Fruit fly (Drosophila melanogaster) whole organism, wandering third instar larva: ENCODE data around the gene PolZ2.

Experiments used
- Abd-B ChIP-seq: fragments of >200 bp; optimal IDR thresholded peaks from 2 replicates; lab custom pipeline; 2017; ENCODE audit warnings: missing biosample characterization, missing genetic modification characterization
- CG32264 ChIP-seq: fragments of 200-800 bp; sonication (Bioruptor generic); optimal IDR thresholded peaks from 2 replicates; lab custom pipeline; 2016; ENCODE audit warnings: missing biosample characterization, missing genetic modification characterization
- CG9705 ChIP-seq: fragments of 200-800 bp; sonication (Bioruptor generic); optimal IDR thresholded peaks from 2 replicates; lab custom pipeline; 2018; ENCODE audit warnings: missing biosample characterization, mild to moderate bottlenecking, missing genetic modification characterization
- CrebA ChIP-seq: fragments of 200-800 bp; sonication (Bioruptor generic); optimal IDR thresholded peaks from 2 replicates; lab custom pipeline; 2016; ENCODE audit warnings: missing biosample characterization, mild to moderate bottlenecking, missing genetic modification characterization, borderline replicate concordance
- Dif ChIP-seq: fragments of 200-275, 200-300 bp; sonication (Bioruptor generic); optimal IDR thresholded peaks from 2 replicates; lab custom pipeline; 2018; ENCODE audit warnings: missing biosample characterization, missing genetic modification characterization; ENCODE audit not compliant: partially characterized antibody
- GATAd ChIP-seq: sonication (Bioruptor generic); optimal IDR thresholded peaks from 2 replicates; lab custom pipeline; 2016; ENCODE audit warnings: missing biosample characterization, missing genetic modification characterization
- HLH106 ChIP-seq: fragments of 200-800 bp; optimal IDR thresholded peaks from 3 replicates; lab custom pipeline; 2019; ENCODE audit warnings: missing biosample characterization, mild to moderate bottlenecking, missing genetic modification characterization, moderate library complexity
- Hnf4 ChIP-seq: fragments of 200-800 bp; sonication (Bioruptor generic); optimal IDR thresholded peaks from 2 replicates; lab custom pipeline; 2016; ENCODE audit warnings: missing biosample characterization, mild to moderate bottlenecking, missing genetic modification characterization
- Hr78 ChIP-seq: fragments of >200 bp; optimal IDR thresholded peaks from 2 replicates; lab custom pipeline; 2017; ENCODE audit warnings: missing biosample characterization, missing genetic modification characterization
- Hr83 ChIP-seq: fragments of 200-300 bp; sonication (Bioruptor generic); optimal IDR thresholded peaks from 2 replicates; lab custom pipeline; 2016; ENCODE audit warnings: missing biosample characterization, mild to moderate bottlenecking, missing genetic modification characterization, moderate library complexity; ENCODE audit not compliant: poor library complexity, severe bottlenecking
- Jra ChIP-seq: sonication (Bioruptor generic); optimal IDR thresholded peaks from 2 replicates; lab custom pipeline; 2016; ENCODE audit warnings: missing biosample characterization, missing genetic modification characterization
- Mio ChIP-seq: sonication (Bioruptor generic); optimal IDR thresholded peaks from 2 replicates; lab custom pipeline; 2016; ENCODE audit warnings: missing biosample characterization, missing genetic modification characterization
- Myc ChIP-seq: fragments of >200 bp; optimal IDR thresholded peaks from 2 replicates; lab custom pipeline; 2017
- N ChIP-seq: fragments of >200 bp; optimal IDR thresholded peaks from 2 replicates; lab custom pipeline; 2018; ENCODE audit warnings: missing biosample characterization, missing external identifiers, missing genetic modification characterization
- OdsH ChIP-seq: fragments of 200-800 bp; sonication (Bioruptor generic); optimal IDR thresholded peaks from 2 replicates; lab custom pipeline; 2016; ENCODE audit warnings: missing biosample characterization, mild to moderate bottlenecking, missing genetic modification characterization
- Rel ChIP-seq, 2 experiments: fragments of 200-800 bp; sonication (Bioruptor generic) in 1 of 2; optimal IDR thresholded peaks; 2 replicates in 1 of 2; 3 replicates in 1 of 2; lab custom pipeline; 2016 to 2019; ENCODE audit warnings: mild to moderate bottlenecking in 2 of 2, missing biosample characterization in 2 of 2, missing genetic modification characterization in 2 of 2, moderate library complexity in 1 of 2
- Sp1 ChIP-seq: fragments of 200-800 bp; sonication (Bioruptor generic); optimal IDR thresholded peaks from 3 replicates; lab custom pipeline; 2019; ENCODE audit warnings: missing biosample characterization, mild to moderate bottlenecking, missing genetic modification characterization, moderate library complexity
- Vsx2 ChIP-seq: fragments of 200-300, 225-300 bp; sonication (Bioruptor generic); optimal IDR thresholded peaks from 2 replicates; lab custom pipeline; 2018; ENCODE audit warnings: missing biosample characterization, missing genetic modification characterization; ENCODE audit not compliant: partially characterized antibody
- br ChIP-seq: fragments of 200-800 bp; sonication (Bioruptor generic); optimal IDR thresholded peaks from 2 replicates; lab custom pipeline; 2016; ENCODE audit warnings: missing biosample characterization, missing genetic modification characterization
- brk ChIP-seq: fragments of 200-800 bp; sonication (Bioruptor generic); optimal IDR thresholded peaks from 2 replicates; lab custom pipeline; 2016; ENCODE audit warnings: missing biosample characterization, mild to moderate bottlenecking, missing genetic modification characterization
- dl ChIP-seq, 2 experiments: fragments of 175-275, 200-275 bp in 1 of 2; fragments of 200-275 bp in 1 of 2; sonication (Bioruptor generic); optimal IDR thresholded peaks; lab custom pipeline; 2018; ENCODE audit warnings: mild to moderate bottlenecking in 2 of 2, missing biosample characterization in 2 of 2, missing genetic modification characterization in 2 of 2, moderate library complexity in 2 of 2; ENCODE audit not compliant: partially characterized antibody in 2 of 2, insufficient read depth in 1 of 2
- dmrt93B ChIP-seq: fragments of 200-800 bp; sonication (Bioruptor generic); optimal IDR thresholded peaks from 2 replicates; lab custom pipeline; 2018; ENCODE audit warnings: missing biosample characterization, mild to moderate bottlenecking, missing genetic modification characterization
- dsf ChIP-seq: sonication (Bioruptor generic); optimal IDR thresholded peaks from 2 replicates; lab custom pipeline; 2016; ENCODE audit warnings: missing biosample characterization, missing genetic modification characterization, borderline replicate concordance
- ey ChIP-seq: fragments of 200-800 bp; sonication (Bioruptor generic); optimal IDR thresholded peaks from 2 replicates; lab custom pipeline; 2016; ENCODE audit warnings: missing biosample characterization, missing genetic modification characterization
- foxo ChIP-seq, 2 experiments: fragments of 200-800 bp; sonication (Bioruptor generic); optimal IDR thresholded peaks; 2 replicates in 1 of 2; 3 replicates in 1 of 2; lab custom pipeline; 2016 to 2017; ENCODE audit warnings: missing biosample characterization in 2 of 2, missing genetic modification characterization in 2 of 2
- fru ChIP-seq: fragments of 200-800 bp; sonication (Bioruptor generic); optimal IDR thresholded peaks from 3 replicates; lab custom pipeline; 2016; ENCODE audit warnings: missing biosample characterization, mild to moderate bottlenecking, missing genetic modification characterization
- h ChIP-seq: fragments of 200-800 bp; sonication (Bioruptor generic); optimal IDR thresholded peaks from 3 replicates; lab custom pipeline; 2016; ENCODE audit warnings: missing biosample characterization, mild to moderate bottlenecking, missing genetic modification characterization
- lola ChIP-seq: fragments of >200 bp; optimal IDR thresholded peaks from 2 replicates; lab custom pipeline; 2017; ENCODE audit warnings: missing biosample characterization, missing genetic modification characterization
- pan ChIP-seq: fragments of >200 bp; optimal IDR thresholded peaks from 2 replicates; lab custom pipeline; 2017
- psq ChIP-seq: fragments of 200-800 bp; sonication (Bioruptor generic); optimal IDR thresholded peaks from 3 replicates; lab custom pipeline; 2017; ENCODE audit warnings: missing biosample characterization, mild to moderate bottlenecking, missing genetic modification characterization, moderate library complexity
- rgr ChIP-seq: fragments of 200-800 bp; sonication (Bioruptor generic); optimal IDR thresholded peaks from 3 replicates; lab custom pipeline; 2016; ENCODE audit warnings: missing biosample characterization, mild to moderate bottlenecking, missing genetic modification characterization
- sage ChIP-seq: fragments of 200-800 bp; sonication (Bioruptor generic); optimal IDR thresholded peaks from 2 replicates; lab custom pipeline; 2016; ENCODE audit warnings: missing biosample characterization, mild to moderate bottlenecking, missing genetic modification characterization
- sv ChIP-seq: fragments of 200-800 bp; sonication (Bioruptor generic); optimal IDR thresholded peaks from 3 replicates; lab custom pipeline; 2016; ENCODE audit warnings: missing biosample characterization, missing genetic modification characterization
- usp ChIP-seq: fragments of >200 bp; optimal IDR thresholded peaks from 2 replicates; lab custom pipeline; 2017; ENCODE audit warnings: missing biosample characterization, missing genetic modification characterization
- woc ChIP-seq: sonication (Bioruptor generic); optimal IDR thresholded peaks from 2 replicates; lab custom pipeline; 2016; ENCODE audit warnings: missing biosample characterization, mild to moderate bottlenecking, missing genetic modification characterization

Gene PolZ2

DNA sequence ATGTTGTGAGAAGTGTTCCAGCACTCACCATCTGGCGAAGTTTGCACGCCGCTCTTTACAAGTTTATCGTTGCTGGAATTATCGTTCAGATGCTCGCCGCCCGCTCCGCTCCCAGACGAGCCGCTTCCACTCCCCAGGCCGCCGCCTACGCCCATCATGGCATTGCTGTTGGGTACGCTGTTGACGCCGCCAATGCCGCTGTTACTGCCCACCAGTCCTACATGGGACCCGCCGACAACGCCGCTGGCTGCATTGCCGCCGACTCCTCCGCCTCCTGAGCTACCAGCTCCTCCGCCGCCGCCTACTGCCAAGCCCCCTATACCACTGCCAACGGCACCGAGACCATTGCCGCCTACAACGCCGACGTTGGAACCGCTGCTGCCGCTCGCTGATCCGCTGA, 19.7 kb downstream of the PolZ2 start:
- TF ChIP-seq ey (GFP tag; lab: Kevin White, UChicago) (no peak), usp (GFP tag; lab: Kevin White, UChicago) (no peak)

DNA sequence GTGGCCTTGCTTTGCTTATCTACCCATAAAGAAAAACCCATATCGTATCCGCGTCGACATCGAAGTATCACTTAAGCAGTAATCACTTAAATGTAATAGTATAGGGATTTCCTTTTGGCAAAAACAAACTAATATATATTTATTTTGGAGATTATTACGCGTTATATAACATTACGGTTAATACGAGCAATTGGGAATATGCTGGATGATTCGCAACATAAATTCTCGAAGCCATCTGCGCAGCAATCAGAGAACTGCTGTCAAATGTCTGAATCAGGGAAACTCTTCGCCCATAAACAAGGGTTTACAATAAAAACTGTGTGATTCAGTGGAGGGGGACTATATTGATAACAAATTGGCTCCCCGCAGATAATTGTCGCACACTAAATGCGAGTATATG, 22.0 kb downstream of the PolZ2 start:
- TF ChIP-seq Sp1 (GFP tag; lab: Kevin White, UChicago): no peak
- no peak for TF ChIP-seq Hr78 (GFP tag; lab: Kevin White, UChicago)
- TF ChIP-seq foxo (GFP tag; optimal IDR thresholded peaks at IDR 0.05; lab: Kevin White, UChicago): no peak
- no peak for TF ChIP-seq Abd-B (GFP tag; lab: Kevin White, UChicago)
- no peak for TF ChIP-seq Mio
- no peak for TF ChIP-seq N (GFP tag; lab: Kevin White, UChicago)

DNA sequence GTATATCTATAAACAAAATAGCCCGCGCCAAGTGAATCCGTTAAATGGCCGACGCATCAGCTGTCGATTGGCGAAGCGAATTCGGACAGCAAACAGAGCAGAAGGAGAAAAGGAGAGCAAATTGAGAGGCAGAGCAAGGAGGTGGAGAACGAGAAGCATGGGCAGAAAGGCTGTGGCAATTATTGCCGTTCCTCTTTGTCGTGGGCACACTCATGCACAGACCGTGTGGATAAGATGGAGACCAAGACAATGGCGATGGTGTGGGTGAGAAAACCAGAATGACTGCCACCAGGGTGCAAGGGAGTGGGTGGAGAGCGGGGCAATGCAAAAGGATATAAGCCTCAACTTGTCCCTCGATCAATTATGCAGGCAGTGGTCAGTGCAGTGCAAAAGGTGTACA, 22.5 kb downstream of the PolZ2 start:
- TF ChIP-seq br (GFP tag; lab: Kevin White, UChicago): no peak
- peak in 1 of 2 experiments; percentile 28 for TF ChIP-seq dl (GFP tag; optimal IDR thresholded peaks at IDR 0.05; lab: Kevin White, UChicago; ENCODE audit: insufficient read depth in 1 of 2, partially characterized antibody in 2 of 2)
- peak; percentile 98 for TF ChIP-seq psq (GFP tag; lab: Kevin White, UChicago)
- TF ChIP-seq GATAd: no peak
- TF ChIP-seq brk (GFP tag; lab: Kevin White, UChicago): no peak
- no peak for TF ChIP-seq Vsx2 (GFP tag; lab: Kevin White, UChicago)
- TF ChIP-seq pan (lab: Kevin White, UChicago): no peak
- no peak for TF ChIP-seq OdsH (GFP tag; lab: Kevin White, UChicago)
- TF ChIP-seq Abd-B (GFP tag; lab: Kevin White, UChicago): no peak
- TF ChIP-seq Hnf4 (GFP tag; lab: Kevin White, UChicago): no peak
- no peak for TF ChIP-seq HLH106 (tag; lab: Kevin White, UChicago)
- no peak for TF ChIP-seq foxo (GFP tag; optimal IDR thresholded peaks at IDR 0.05; lab: Kevin White, UChicago)
- TF ChIP-seq ey (GFP tag; lab: Kevin White, UChicago): no peak
- TF ChIP-seq h: no peak
- no peak for TF ChIP-seq Mio
- TF ChIP-seq dsf: no peak
- TF ChIP-seq rgr (GFP tag; lab: Kevin White, UChicago): no peak
- no peak for TF ChIP-seq Myc (lab: Kevin White, UChicago)
- no peak for TF ChIP-seq lola
- no peak for TF ChIP-seq dmrt93B (GFP tag; lab: Kevin White, UChicago)
- peak; percentile 31 for TF ChIP-seq fru (GFP tag; lab: Kevin White, UChicago)
- TF ChIP-seq Sp1 (GFP tag; lab: Kevin White, UChicago): no peak
- TF ChIP-seq Hr83 (GFP tag; lab: Kevin White, UChicago): no peak
- no peak for TF ChIP-seq Rel (GFP tag; optimal IDR thresholded peaks at IDR 0.05; lab: Kevin White, UChicago)
- TF ChIP-seq Rel (tag; optimal IDR thresholded peaks at IDR 0.05; lab: Kevin White, UChicago): no peak

DNA sequence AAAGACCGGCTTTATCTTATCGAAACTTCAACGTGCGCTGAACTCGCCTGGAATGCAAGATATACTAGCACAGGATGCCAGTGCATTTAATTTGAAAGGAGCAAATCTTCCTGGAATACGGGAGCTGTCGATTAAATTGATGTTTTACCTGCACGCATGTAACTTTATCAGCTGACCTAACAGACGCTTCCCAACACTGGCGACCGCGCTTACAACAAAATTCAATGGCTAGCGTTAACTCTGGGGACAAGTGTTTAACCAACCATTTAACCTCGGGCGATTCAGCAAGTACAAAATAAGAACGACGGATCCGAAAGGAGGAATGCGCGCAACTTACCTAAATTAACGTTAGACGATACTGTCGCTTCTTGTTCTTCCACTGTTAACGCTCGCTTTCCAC, 23.1 kb downstream of the PolZ2 start:
- no peak for TF ChIP-seq Vsx2 (GFP tag; lab: Kevin White, UChicago)
- TF ChIP-seq CG32264 (GFP tag; lab: Kevin White, UChicago): no peak
- no peak for TF ChIP-seq CrebA (GFP tag; lab: Kevin White, UChicago)
- no peak for TF ChIP-seq pan (lab: Kevin White, UChicago)
- TF ChIP-seq Sp1 (GFP tag; lab: Kevin White, UChicago): no peak
- TF ChIP-seq brk (GFP tag; lab: Kevin White, UChicago): no peak

DNA sequence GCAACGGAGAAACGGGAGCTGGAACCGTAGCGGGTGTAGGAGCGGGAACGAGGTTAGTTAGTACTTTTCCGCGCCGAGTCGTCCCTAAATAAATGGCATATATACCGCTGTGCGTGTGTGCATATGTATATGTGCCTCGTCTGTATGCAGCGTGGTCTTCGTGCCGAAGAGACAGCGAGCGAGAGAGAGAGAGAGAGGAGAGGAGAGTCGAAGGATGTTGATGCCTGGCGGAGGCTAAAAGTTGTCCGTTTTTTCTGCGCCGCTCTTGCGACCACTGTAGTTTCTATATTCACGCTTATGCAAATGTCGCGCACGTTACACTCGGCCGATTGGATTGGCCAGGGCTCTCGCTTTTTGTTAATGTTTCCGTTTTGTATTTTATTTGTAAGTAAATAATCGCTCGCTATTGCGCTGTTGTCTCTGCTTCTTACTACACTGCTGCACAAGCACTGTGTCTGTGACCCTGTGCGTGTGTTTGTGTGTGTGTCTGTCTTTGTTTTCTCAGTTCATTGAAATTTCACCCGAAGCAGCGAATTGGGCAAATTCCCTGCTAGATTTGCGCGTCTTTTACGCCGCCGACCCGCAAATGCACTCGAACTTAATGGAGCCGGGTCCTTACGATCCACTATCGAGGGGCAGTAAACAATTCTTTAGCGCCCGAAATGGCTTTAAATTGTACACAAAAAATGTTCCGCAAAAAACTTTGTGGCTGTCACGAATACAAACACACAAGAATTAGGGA, 23.9 kb downstream of the PolZ2 start, which contains the start of gene Rga:
Rga (minus strand) TSS at position 741 of the 742 bp plus-strand sequence.
- TF ChIP-seq lola: no peak
- TF ChIP-seq sage (GFP tag; lab: Kevin White, UChicago): no peak
- no peak for TF ChIP-seq ey (GFP tag; lab: Kevin White, UChicago)
- TF ChIP-seq CrebA (GFP tag; lab: Kevin White, UChicago): no peak
- no peak for TF ChIP-seq Sp1 (GFP tag; lab: Kevin White, UChicago)
- TF ChIP-seq Mio: no peak
- TF ChIP-seq CG9705 (GFP tag; lab: Kevin White, UChicago): no peak
- no peak for TF ChIP-seq Abd-B (GFP tag; lab: Kevin White, UChicago)
- no peak for TF ChIP-seq GATAd
- TF ChIP-seq brk (GFP tag; lab: Kevin White, UChicago): no peak
- TF ChIP-seq woc (GFP tag; lab: Kevin White, UChicago): no peak
- no peak for TF ChIP-seq sv (GFP tag; lab: Kevin White, UChicago)
- no peak for TF ChIP-seq HLH106 (tag; lab: Kevin White, UChicago)
- no peak for TF ChIP-seq Hr83 (GFP tag; lab: Kevin White, UChicago)
- TF ChIP-seq usp (GFP tag; lab: Kevin White, UChicago): no peak
- TF ChIP-seq Jra (GFP tag; lab: Kevin White, UChicago): no peak
- no peak for TF ChIP-seq rgr (GFP tag; lab: Kevin White, UChicago)
- peak; percentile 6 for TF ChIP-seq N (GFP tag; lab: Kevin White, UChicago)
- TF ChIP-seq Hr78 (GFP tag; lab: Kevin White, UChicago): no peak
- TF ChIP-seq Dif (GFP tag; lab: Kevin White, UChicago): peak; percentile 38
- peak; percentile 24 for TF ChIP-seq psq (GFP tag; lab: Kevin White, UChicago)
- TF ChIP-seq pan (lab: Kevin White, UChicago): no peak
- TF ChIP-seq fru (GFP tag; lab: Kevin White, UChicago): peak; percentile 13
